Worm (Caenorhabditis elegans): ENCODE measurements around the gene acl-12.

Gene acl-12

DNA sequence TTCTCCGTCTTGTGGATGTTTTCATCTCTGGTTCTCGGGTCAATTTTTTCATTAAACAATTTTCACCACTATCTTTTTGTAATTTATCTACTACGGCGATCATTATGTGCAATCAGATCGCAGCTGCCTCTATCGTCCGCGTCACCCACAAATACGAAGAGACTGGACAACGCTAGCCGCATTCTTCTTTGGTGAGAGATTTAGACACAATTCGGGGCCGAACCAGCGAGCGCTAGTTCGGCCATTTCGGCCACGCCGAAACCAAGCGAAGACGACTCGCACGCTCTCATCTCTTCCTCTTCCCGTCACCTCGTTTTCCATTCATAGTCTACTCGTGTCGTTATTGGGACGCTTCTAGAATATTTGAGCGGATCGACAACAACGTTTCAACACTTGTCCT is 43.4 kb upstream of the acl-12 start, which contains the start of gene gly-12 (continued):
- no peak for TF ChIP-seq ets-5 (GFP tag; IDR thresholded peaks at IDR 0.05)
- TF ChIP-seq xbp-1 (tag; optimal IDR thresholded peaks at IDR 0.05): no peak
- no peak for TF ChIP-seq pag-3 (tag; optimal IDR thresholded peaks at IDR 0.05; ENCODE audit: borderline replicate concordance, insufficient read depth)
- no peak for TF ChIP-seq sox-4 (tag; optimal IDR thresholded peaks at IDR 0.05)
- TF ChIP-seq unc-30 (tag; optimal IDR thresholded peaks at IDR 0.05): no peak
- no peak for TF ChIP-seq Y116A8C.19 (tag; optimal IDR thresholded peaks at IDR 0.05; ENCODE audit: borderline replicate concordance)
- TF ChIP-seq skn-1 (tag; optimal IDR thresholded peaks at IDR 0.05): peak; percentile 21
- TF ChIP-seq aha-1 (tag; optimal IDR thresholded peaks at IDR 0.05): no peak
- TF ChIP-seq nhr-20 (tag; optimal IDR thresholded peaks at IDR 0.05): peak; percentile 50
- TF ChIP-seq alr-1 (tag; optimal IDR thresholded peaks at IDR 0.05; ENCODE audit: borderline replicate concordance): no peak
- no peak for TF ChIP-seq lin-13 (GFP tag; optimal IDR thresholded peaks at IDR 0.05)
- peak; percentile 42 for TF ChIP-seq nhr-71 (tag; optimal IDR thresholded peaks at IDR 0.05)
- TF ChIP-seq snu-23 (GFP tag; optimal IDR thresholded peaks at IDR 0.05): peak; percentile 53

DNA sequence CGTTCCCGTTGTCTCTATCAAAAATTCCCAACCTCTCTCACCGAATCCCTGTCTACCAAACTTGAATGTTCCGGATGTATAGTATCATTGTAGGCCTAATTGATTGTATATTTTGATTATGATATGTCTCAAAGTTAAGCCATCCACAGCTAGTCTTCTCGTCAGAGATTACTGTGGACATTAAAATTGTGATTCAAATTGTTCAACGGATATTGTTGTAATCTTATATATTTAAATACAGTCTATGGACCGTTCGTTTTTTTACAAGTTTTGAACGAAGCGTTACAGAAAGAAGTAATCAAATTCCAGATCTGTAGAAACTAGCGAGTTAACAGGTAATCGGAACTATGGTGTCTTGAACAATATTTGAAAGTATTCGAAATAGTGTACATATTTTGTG is 38.4 kb upstream of the acl-12 start, which contains the start of gene F48E3.9:
TSS of gene F48E3.9 (plus strand) at position 301 of the 400 bp plus-strand sequence.
- TF ChIP-seq fkh-10 (GFP tag; optimal IDR thresholded peaks at IDR 0.05) (no peak), ces-1 (GFP tag; optimal IDR thresholded peaks at IDR 0.05) (no peak), hpl-2 (GFP tag; optimal IDR thresholded peaks at IDR 0.05) (no peak), irx-1 (tag; optimal IDR thresholded peaks at IDR 0.05) (no peak), mdl-1 (tag; optimal IDR thresholded peaks at IDR 0.05) (no peak), rnt-1 (tag; optimal IDR thresholded peaks at IDR 0.05) (no peak), nhr-20 (tag; optimal IDR thresholded peaks at IDR 0.05) (no peak), lsy-2 (tag; optimal IDR thresholded peaks at IDR 0.05) (no peak), elt-2 (tag; optimal IDR thresholded peaks at IDR 0.05) (no peak), lir-3 (tag; optimal IDR thresholded peaks at IDR 0.05; ENCODE audit: poor library complexity) (no peak), sox-4 (tag; optimal IDR thresholded peaks at IDR 0.05) (no peak), zag-1 (tag; optimal IDR thresholded peaks at IDR 0.05) (no peak), unc-130 (tag; optimal IDR thresholded peaks at IDR 0.05) (no peak), mab-9 (GFP tag; IDR thresholded peaks at IDR 0.05) (no peak), nhr-71 (tag; optimal IDR thresholded peaks at IDR 0.05) (no peak), lin-39 (tag; optimal IDR thresholded peaks at IDR 0.05) (no peak), nhr-76 (tag; optimal IDR thresholded peaks at IDR 0.05) (no peak)

DNA sequence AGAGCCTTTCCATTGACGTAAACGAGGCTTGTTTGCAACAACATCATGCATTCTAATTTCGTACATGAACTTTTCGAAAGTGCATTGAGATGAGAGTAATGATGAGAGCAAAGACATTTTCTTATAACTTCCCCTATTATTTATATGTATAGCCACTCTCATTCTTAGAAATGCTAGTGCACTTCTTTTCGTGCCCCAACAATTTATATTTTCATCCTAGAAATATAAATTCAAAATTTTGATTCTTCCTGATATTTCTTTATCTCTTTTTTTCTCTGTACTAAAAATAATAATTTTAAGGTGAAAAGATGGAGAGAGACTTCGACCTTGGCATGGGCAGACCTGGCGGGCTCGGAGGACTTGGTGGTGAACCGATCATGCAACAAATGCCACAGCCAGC is 36.6 kb upstream of the acl-12 start, which contains the start of gene mek-1:
TSS of gene mek-1 (plus strand) at position 301 of the 400 bp plus-strand sequence.
- TF ChIP-seq nhr-71 (tag; optimal IDR thresholded peaks at IDR 0.05) (peak; percentile 4), snpc-4 (tag; optimal IDR thresholded peaks at IDR 0.05) (no peak), Y116A8C.19 (tag; optimal IDR thresholded peaks at IDR 0.05; ENCODE audit: borderline replicate concordance) (no peak), ceh-90 (tag; optimal IDR thresholded peaks at IDR 0.05) (no peak), nhr-28 (tag; optimal IDR thresholded peaks at IDR 0.05) (no peak), lin-14 (GFP tag; optimal IDR thresholded peaks at IDR 0.05) (no peak), mef-2 (tag; optimal IDR thresholded peaks at IDR 0.05) (peak; percentile 46), sox-4 (tag; optimal IDR thresholded peaks at IDR 0.05) (peak; percentile 46), fkh-4 (tag; optimal IDR thresholded peaks at IDR 0.05; ENCODE audit: borderline replicate concordance) (no peak)

DNA sequence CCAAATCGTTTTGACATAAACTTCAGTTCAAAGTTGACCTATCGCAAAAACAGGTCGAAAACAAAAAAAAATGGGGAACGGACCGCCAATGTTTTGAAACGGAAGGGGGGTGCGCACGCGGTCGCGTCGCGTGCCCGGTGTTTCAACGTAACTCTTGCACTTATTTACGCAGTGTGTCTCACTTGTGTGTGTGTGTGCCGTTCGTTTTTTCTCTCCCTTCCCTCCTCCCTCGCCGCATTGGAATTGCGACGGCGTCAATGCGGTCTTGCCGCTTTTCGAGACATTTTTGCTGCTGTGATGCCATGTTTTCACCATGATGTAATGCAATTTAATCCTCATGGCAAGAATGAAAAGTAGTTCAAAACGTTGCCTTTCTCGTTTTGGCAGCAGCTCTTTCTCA is 36.1 kb upstream of the acl-12 start:
- TF ChIP-seq ets-5 (GFP tag; IDR thresholded peaks at IDR 0.05) (no peak), hlh-17 (GFP tag; optimal IDR thresholded peaks at IDR 0.05; ENCODE audit: borderline replicate concordance) (no peak), blmp-1 (tag; optimal IDR thresholded peaks at IDR 0.05) (no peak), skn-1 (tag; optimal IDR thresholded peaks at IDR 0.05) (no peak), unc-62 (GFP tag; optimal IDR thresholded peaks at IDR 0.05) (no peak), fkh-8 (tag; optimal IDR thresholded peaks at IDR 0.05) (peak; percentile 14), sup-37 (GFP tag; optimal IDR thresholded peaks at IDR 0.05) (no peak), dpl-1 (GFP tag; optimal IDR thresholded peaks at IDR 0.05) (no peak), mef-2 (tag; optimal IDR thresholded peaks at IDR 0.05) (no peak), unc-30 (tag; optimal IDR thresholded peaks at IDR 0.05) (no peak), vab-15 (tag; optimal IDR thresholded peaks at IDR 0.05) (no peak), nhr-47 (tag; optimal IDR thresholded peaks at IDR 0.05) (peak; percentile 11), pag-3 (tag; optimal IDR thresholded peaks at IDR 0.05; ENCODE audit: borderline replicate concordance, insufficient read depth) (no peak), efl-1 (optimal IDR thresholded peaks at IDR 0.05) (no peak), efl-1 (GFP tag; optimal IDR thresholded peaks at IDR 0.05 in 1 of 2) (peak in 1 of 2 experiments; percentile 79), mab-9 (GFP tag; IDR thresholded peaks at IDR 0.05) (no peak), hpl-2 (GFP tag; optimal IDR thresholded peaks at IDR 0.05) (no peak), pqm-1 (tag; optimal IDR thresholded peaks at IDR 0.05) (no peak), lin-39 (tag; optimal IDR thresholded peaks at IDR 0.05) (no peak), nhr-12 (tag; optimal IDR thresholded peaks at IDR 0.05) (no peak), snpc-4 (tag; optimal IDR thresholded peaks at IDR 0.05) (no peak), mep-1 (tag; optimal IDR thresholded peaks at IDR 0.05) (peak; percentile 15), egl-27 (tag; optimal IDR thresholded peaks at IDR 0.05) (no peak)
